Worm (Caenorhabditis elegans): ENCODE measurements around the gene ins-3.

The ins-3 gene

DNA sequence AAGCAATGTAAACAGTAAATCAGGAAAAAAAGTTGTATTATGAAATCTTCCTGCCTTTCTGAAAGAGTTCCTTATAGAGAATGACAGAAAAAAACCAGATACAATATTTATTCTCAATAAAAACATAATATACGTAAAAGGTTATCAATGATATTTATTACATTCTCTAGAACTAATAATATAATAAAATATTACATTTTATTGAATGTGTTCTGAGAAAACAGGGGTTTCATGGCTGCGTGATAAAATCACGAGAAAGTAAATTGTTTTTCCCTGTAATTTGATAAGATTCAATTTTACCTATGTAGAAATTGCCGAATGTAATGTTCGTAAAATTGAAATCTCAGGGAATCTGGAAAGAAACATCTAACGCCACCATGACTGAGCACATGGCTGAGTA lies 25.6 kb downstream of the ins-3 start:
- TF ChIP-seq ztf-1 (GFP tag; conservative IDR thresholded peaks at IDR 0.05) (no peak), elt-3 (tag; optimal IDR thresholded peaks at IDR 0.05) (no peak), dmd-4 (tag; optimal IDR thresholded peaks at IDR 0.05) (peak; percentile 54), nhr-21 (tag; optimal IDR thresholded peaks at IDR 0.05) (peak; percentile 16)

DNA sequence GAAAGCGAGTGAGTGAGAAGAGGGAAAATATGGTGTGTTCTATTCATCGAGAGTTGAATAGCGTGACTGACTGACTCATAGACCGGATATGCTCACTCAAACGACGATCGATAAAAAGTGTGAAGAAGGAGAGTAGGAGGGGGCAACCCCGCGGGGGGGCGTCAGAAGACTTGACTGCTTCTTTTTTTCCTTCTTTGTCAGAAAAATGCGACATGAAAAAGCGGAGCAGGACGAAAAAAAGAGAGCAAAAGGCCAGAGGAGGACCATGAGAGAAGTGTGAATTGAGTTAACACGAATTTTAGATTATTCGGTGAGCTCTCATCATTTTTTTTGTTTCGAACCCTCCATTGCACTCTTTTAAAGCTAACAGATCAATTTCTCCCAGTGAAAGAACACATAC lies 28.2 kb downstream of the ins-3 start:
- TF ChIP-seq blmp-1 (tag; optimal IDR thresholded peaks at IDR 0.05; ENCODE audit: insufficient read depth) (no peak), ztf-4 (tag; optimal IDR thresholded peaks at IDR 0.05) (no peak), zag-1 (tag; optimal IDR thresholded peaks at IDR 0.05) (peak; percentile 23), snpc-4 (tag; optimal IDR thresholded peaks at IDR 0.05) (no peak), Y55F3AM.14 (GFP tag; optimal IDR thresholded peaks at IDR 0.05) (no peak), sma-9 (GFP tag; optimal IDR thresholded peaks at IDR 0.05) (peak; percentile 34), sma-9 (tag; optimal IDR thresholded peaks at IDR 0.05) (no peak), lsy-2 (tag; optimal IDR thresholded peaks at IDR 0.05) (peak in 1 of 2 experiments; percentile 6)

DNA sequence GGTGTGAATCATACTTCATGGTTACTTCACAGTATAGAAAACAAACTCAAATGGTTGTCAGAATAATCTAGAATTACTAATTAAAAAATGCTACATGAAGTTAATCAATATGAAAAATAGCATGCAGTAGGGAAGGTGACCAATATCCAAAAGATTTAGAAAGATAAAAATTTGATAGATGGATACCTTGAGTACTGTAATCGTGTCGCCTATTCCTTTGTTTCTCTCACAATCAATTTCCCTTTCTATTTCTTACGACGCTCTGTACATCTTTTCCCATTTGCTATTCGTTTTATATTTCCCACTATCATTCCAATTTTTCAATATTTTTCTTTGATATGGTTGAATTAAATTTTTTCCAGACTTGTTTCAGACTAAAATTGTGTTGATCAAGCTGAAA lies 29.3 kb downstream of the ins-3 start, which contains the start of gene B0034.7:
B0034.7 (plus strand) TSS at position 301 of the 400 bp plus-strand sequence.
- TF ChIP-seq nhr-6 (tag; optimal IDR thresholded peaks at IDR 0.05) (no peak), lin-13 (GFP tag; optimal IDR thresholded peaks at IDR 0.05) (no peak), gmeb-1 (tag; optimal IDR thresholded peaks at IDR 0.05) (no peak), unc-62 (GFP tag; optimal IDR thresholded peaks at IDR 0.05) (no peak), peb-1 (tag; optimal IDR thresholded peaks at IDR 0.05) (no peak), elt-3 (tag; optimal IDR thresholded peaks at IDR 0.05) (no peak), nhr-77 (tag; optimal IDR thresholded peaks at IDR 0.05) (no peak), zag-1 (tag; optimal IDR thresholded peaks at IDR 0.05) (no peak), lsy-2 (tag; optimal IDR thresholded peaks at IDR 0.05) (no peak), lin-11 (tag; optimal IDR thresholded peaks at IDR 0.05) (no peak)

DNA sequence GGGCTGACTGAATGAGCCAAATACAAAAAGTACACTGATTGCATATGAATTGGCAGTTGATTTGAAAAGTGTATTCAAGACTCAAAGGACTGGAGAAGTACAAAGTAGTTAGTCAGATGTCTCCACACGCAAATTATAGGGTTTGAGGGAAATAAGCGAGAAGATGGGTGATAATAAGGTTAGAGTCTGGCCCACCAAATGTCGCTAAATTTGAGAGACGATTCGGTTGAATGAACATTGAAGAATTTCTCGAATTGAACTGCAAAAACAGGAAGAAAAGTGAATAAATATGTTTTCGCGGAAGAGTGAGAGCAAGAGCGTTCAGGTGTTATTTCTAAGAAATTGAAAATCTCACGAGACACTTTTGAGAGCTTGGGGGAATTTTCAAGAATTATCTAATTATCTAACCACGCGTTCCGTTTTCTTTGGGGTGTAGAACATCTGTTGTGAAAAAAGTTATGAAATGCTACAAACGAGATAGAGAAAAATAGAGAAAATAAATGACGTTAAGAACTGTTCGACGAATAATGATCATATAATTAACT lies 30.9 kb downstream of the ins-3 start:
- TF ChIP-seq nhr-77 (tag; optimal IDR thresholded peaks at IDR 0.05) (no peak), gmeb-1 (tag; optimal IDR thresholded peaks at IDR 0.05) (no peak), nhr-21 (tag; optimal IDR thresholded peaks at IDR 0.05) (peak; percentile 52), lsy-2 (tag; optimal IDR thresholded peaks at IDR 0.05) (peak in 1 of 2 experiments; percentile 1), crh-2 (tag; optimal IDR thresholded peaks at IDR 0.05) (no peak), elt-3 (tag; optimal IDR thresholded peaks at IDR 0.05) (no peak), mdl-1 (tag; optimal IDR thresholded peaks at IDR 0.05) (no peak), unc-39 (tag; optimal IDR thresholded peaks at IDR 0.05) (no peak), sma-9 (GFP tag; optimal IDR thresholded peaks at IDR 0.05) (no peak), sma-9 (tag; optimal IDR thresholded peaks at IDR 0.05) (no peak), lin-39 (tag; optimal IDR thresholded peaks at IDR 0.05) (no peak)

DNA sequence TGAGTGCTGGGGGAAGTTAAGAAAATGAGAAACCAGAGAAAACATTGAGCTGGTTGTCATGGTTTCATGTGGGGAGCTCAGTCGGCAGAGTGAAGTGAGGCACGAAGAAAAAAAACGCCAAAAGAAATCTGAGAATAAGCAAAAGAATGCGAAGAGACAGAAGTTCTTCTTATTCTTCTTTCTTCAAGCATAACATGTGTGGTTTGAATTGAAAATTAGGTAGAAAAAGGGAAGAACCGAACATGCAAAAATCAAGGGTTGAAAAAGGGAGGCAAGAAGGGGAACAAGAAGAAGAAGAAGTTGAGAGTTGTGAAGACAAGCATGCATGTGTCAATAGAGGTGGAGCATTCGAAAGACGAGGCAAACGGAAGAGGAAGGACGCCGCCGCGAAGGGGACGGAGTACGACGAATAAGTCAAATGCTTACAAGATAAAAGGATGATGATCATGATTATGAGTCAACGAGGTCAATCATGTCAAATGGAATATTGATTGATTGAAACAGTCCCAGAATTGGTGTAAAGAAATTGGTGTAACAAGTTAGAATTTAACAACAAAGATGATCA lies 32.7 kb downstream of the ins-3 start:
- no peak for TF ChIP-seq blmp-1 (tag; optimal IDR thresholded peaks at IDR 0.05; ENCODE audit: insufficient read depth)
- TF ChIP-seq crh-2 (tag; optimal IDR thresholded peaks at IDR 0.05) = no peak
- TF ChIP-seq C34F6.9 (tag; optimal IDR thresholded peaks at IDR 0.05) = peak; percentile 13

DNA sequence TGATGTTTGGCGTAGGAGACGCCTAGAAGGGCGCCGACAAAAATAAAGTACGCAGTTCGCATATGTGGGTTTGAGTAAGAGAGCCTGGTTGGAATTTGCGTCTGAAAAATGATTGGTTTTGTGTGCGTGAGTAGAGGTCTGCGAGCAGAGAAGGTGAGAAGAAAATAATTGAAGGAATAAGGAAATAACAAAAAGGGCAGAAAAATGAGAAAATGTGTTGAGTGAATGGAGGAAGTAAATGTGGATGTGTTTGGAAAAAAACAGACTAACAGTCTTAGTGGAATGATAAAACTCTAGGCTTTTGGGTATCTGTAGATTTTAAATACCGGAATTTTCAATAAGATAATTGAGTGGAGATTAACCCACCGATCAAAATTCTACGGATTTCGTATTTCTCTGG lies 34.0 kb downstream of the ins-3 start, which contains the start of gene casy-1:
casy-1 (minus strand) TSS at position 101 of the 400 bp plus-strand sequence.
- TF ChIP-seq blmp-1 (tag; optimal IDR thresholded peaks at IDR 0.05; ENCODE audit: insufficient read depth) = no peak
- TF ChIP-seq lin-39 (tag; optimal IDR thresholded peaks at IDR 0.05) = no peak
- no peak for TF ChIP-seq mbf-1 (tag; optimal IDR thresholded peaks at IDR 0.05)
- no peak for TF ChIP-seq lsy-2 (tag; optimal IDR thresholded peaks at IDR 0.05)
- TF ChIP-seq unc-55 (GFP tag; optimal IDR thresholded peaks at IDR 0.05) = no peak
- TF ChIP-seq egl-27 (tag; optimal IDR thresholded peaks at IDR 0.05) = no peak
- no peak for TF ChIP-seq aly-2 (tag; optimal IDR thresholded peaks at IDR 0.05)
- no peak for TF ChIP-seq nhr-23 (tag; optimal IDR thresholded peaks at IDR 0.05)
- no peak for TF ChIP-seq sma-3 (GFP tag; optimal IDR thresholded peaks at IDR 0.05)
- no peak for TF ChIP-seq nhr-21 (tag; optimal IDR thresholded peaks at IDR 0.05)
- no peak for TF ChIP-seq nhr-10 (tag; optimal IDR thresholded peaks at IDR 0.05)
- no peak for TF ChIP-seq nhr-11 (tag; optimal IDR thresholded peaks at IDR 0.05)
- no peak for TF ChIP-seq peb-1 (tag; optimal IDR thresholded peaks at IDR 0.05)
- no peak for TF ChIP-seq unc-39 (tag; optimal IDR thresholded peaks at IDR 0.05)
- TF ChIP-seq nhr-129 (tag; optimal IDR thresholded peaks at IDR 0.05) = no peak
- no peak for TF ChIP-seq nhr-6 (tag; optimal IDR thresholded peaks at IDR 0.05)
- TF ChIP-seq R02D3.7 (tag; optimal IDR thresholded peaks at IDR 0.05) = no peak
- no peak for TF ChIP-seq ceh-16 (tag; optimal IDR thresholded peaks at IDR 0.05)
- no peak for TF ChIP-seq dmd-4 (tag; optimal IDR thresholded peaks at IDR 0.05)

All from whole organism, L2 larva.